Worm (Caenorhabditis elegans) whole organism, L1 larva: Measurements from ENCODE around the gene F11G11.15.

Experiments used
- nhr-12 ChIP-seq: sonication (generic microtip); optimal IDR thresholded peaks from 2 replicates; lab custom pipeline; 2017; ENCODE audit warnings: missing biosample characterization, missing genetic modification characterization
- nhr-237 ChIP-seq: fragments of 150-350 bp; optimal IDR thresholded peaks from 2 replicates; lab custom pipeline; 2014; ENCODE audit warnings: missing biosample characterization, missing genetic modification characterization
- skn-1 ChIP-seq: fragments of 150-350 bp; optimal IDR thresholded peaks from 2 replicates; lab custom pipeline; 2014; ENCODE audit warnings: missing biosample characterization, missing genetic modification characterization

DNA sequence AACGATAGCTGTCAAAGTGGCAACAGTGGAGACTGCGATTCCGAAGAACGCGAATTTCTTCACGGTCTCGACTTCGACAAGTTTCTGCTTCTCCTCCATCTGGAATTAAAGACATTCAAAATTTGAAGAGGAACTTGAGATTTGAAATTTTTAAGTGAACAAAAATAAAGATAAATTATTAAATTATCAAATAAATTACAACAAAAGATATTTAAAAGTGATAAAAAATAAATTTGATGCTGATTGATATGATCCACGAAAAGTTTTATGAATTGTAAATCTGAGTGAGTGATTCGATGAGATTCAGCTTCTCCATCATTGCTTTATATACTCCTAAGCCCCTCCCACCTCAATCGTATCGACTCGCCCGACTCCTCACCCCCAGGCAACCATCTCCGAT lies 7.2 kb upstream of the F11G11.15 start, which contains the start of gene col-17:
- TF ChIP-seq nhr-12 (tag; lab: Kevin White, UChicago) (no peak), skn-1 (tag; lab: Kevin White, UChicago) (no peak), nhr-237 (tag; lab: Kevin White, UChicago) (no peak)
